Worm (Caenorhabditis elegans): ENCODE results near the gene lron-15.

lron-15 gene

DNA sequence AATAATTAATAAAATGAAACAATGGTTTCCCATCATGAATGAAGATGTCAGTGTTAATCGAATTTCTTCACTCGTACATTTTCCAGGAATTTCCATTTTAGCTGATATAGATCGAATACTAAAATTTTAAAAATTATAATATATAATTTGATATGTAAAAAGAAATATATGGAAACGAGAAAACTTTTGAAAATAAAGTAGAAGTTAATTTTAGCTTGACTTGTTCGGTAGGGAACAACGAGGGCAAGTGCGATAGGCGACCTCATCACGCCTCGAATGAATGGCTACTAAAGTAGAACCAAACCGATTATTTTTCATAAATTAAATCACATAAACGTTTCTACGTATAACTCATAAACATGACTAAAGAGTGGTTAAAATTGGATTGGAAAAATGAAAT is 33.7 kb upstream of the lron-15 start, which contains the start of gene sra-31:
sra-31 (minus strand) TSS at position 101 of the 400 bp plus-strand sequence.
- TF ChIP-seq ceh-6 (GFP tag; optimal IDR thresholded peaks at IDR 0.05) (no peak), ceh-19 (GFP tag; optimal IDR thresholded peaks at IDR 0.05) (no peak), pax-1 (tag; optimal IDR thresholded peaks at IDR 0.05) (no peak), ets-4 (tag; optimal IDR thresholded peaks at IDR 0.05) (no peak), T23F11.4 (GFP tag; optimal IDR thresholded peaks at IDR 0.05) (no peak), tbx-2 (tag; optimal IDR thresholded peaks at IDR 0.05) (no peak), madf-2 (tag; optimal IDR thresholded peaks at IDR 0.05) (no peak), tbx-7 (tag; optimal IDR thresholded peaks at IDR 0.05) (no peak), fkh-10 (GFP tag; optimal IDR thresholded peaks at IDR 0.05) (no peak), dve-1 (tag; optimal IDR thresholded peaks at IDR 0.05) (no peak), pag-3 (tag; optimal IDR thresholded peaks at IDR 0.05; ENCODE audit: borderline replicate concordance) (no peak), pros-1 (tag; optimal IDR thresholded peaks at IDR 0.05) (no peak), K02D7.2 (tag; optimal IDR thresholded peaks at IDR 0.05) (no peak), che-1 (tag; optimal IDR thresholded peaks at IDR 0.05) (no peak), unc-42 (tag; optimal IDR thresholded peaks at IDR 0.05) (no peak)

DNA sequence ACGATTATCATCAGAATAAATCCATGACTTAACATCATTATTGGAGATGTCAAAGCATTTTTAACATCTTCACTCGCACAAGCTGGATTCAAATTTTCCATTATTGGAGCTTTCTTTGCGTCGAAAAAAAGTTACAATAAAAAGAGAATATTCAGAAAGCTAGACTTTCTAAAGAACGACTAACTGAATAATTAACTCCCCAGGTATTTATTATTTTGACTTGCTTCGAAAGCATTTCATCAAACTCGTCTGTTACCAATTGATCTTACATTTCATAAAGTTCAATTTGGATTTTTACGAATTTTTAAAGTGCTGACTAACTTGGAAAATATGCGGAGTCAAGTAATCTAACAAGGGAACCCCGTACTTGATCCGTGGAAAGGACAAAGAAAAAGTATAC is 31.0 kb upstream of the lron-15 start, which contains the start of gene sra-29:
sra-29 (minus strand) TSS at position 101 of the 400 bp plus-strand sequence.
- TF ChIP-seq ahr-1 (tag; optimal IDR thresholded peaks at IDR 0.05) (no peak), fkh-10 (GFP tag; optimal IDR thresholded peaks at IDR 0.05) (no peak), lin-11 (tag; optimal IDR thresholded peaks at IDR 0.05) (no peak), nhr-11 (tag; optimal IDR thresholded peaks at IDR 0.05) (no peak), ama-1 (optimal IDR thresholded peaks at IDR 0.05) (no peak), ceh-19 (GFP tag; optimal IDR thresholded peaks at IDR 0.05) (no peak), fkh-6 (tag; optimal IDR thresholded peaks at IDR 0.05) (no peak), ceh-18 (tag; optimal IDR thresholded peaks at IDR 0.05) (no peak), zip-5 (tag; optimal IDR thresholded peaks at IDR 0.05) (no peak), fax-1 (tag; optimal IDR thresholded peaks at IDR 0.05) (no peak)

DNA sequence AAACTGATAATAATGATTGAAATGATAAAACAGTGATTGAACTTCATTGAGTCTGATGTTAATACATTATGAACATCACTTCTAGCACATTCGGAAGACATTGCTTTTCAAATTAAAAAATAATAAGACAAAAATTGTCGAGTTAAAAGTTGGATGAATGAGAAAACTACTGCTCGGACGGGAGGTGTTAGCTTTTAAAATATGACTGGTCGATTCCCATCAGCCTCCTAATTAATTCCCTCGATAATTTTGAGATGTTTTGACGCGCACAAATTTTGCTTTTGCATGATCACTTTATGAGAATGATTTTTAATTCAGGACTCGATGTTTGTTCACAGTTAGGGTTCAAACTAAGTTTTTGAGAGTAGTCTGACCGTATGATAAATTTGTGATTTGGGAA is 29.0 kb upstream of the lron-15 start, which contains the start of gene sra-28:
sra-28 (minus strand) TSS at position 101 of the 400 bp plus-strand sequence.
- TF ChIP-seq zip-5 (tag; optimal IDR thresholded peaks at IDR 0.05) (no peak), pax-1 (tag; optimal IDR thresholded peaks at IDR 0.05) (no peak), fax-1 (tag; optimal IDR thresholded peaks at IDR 0.05) (no peak), tbx-2 (tag; optimal IDR thresholded peaks at IDR 0.05) (no peak), elt-4 (tag; optimal IDR thresholded peaks at IDR 0.05) (no peak), gmeb-2 (tag; optimal IDR thresholded peaks at IDR 0.05) (no peak), elt-2 (tag; optimal IDR thresholded peaks at IDR 0.05) (no peak), ama-1 (optimal IDR thresholded peaks at IDR 0.05) (no peak), ceh-6 (GFP tag; optimal IDR thresholded peaks at IDR 0.05) (no peak), nfya-1 (tag; optimal IDR thresholded peaks at IDR 0.05) (no peak), npax-4 (tag; optimal IDR thresholded peaks at IDR 0.05) (no peak), ref-2 (tag; optimal IDR thresholded peaks at IDR 0.05) (no peak)

DNA sequence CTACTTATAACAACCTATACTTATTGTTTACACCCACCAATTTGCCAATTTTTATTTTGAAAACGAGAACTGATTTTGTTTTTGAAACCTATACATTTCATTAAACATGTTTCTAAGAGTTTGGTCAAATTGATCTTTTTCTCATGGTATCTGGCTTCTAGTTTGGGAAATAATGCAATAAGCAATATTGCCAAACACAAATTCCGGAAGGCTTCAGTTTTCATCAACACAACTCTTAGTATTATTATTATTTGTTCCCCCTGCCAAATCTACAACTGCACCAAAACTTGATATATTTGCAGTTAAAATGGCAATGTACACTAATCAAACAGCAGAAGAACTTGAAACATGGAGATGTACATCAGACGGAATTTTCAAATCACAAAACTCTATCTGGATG is 24.0 kb upstream of the lron-15 start, which contains the start of gene sra-27:
sra-27 (plus strand) TSS at position 301 of the 400 bp plus-strand sequence.
- no peak for TF ChIP-seq fkh-10 (GFP tag; optimal IDR thresholded peaks at IDR 0.05)
- no peak for TF ChIP-seq ceh-2 (tag; optimal IDR thresholded peaks at IDR 0.05)
- no peak for TF ChIP-seq hlh-13 (GFP tag; optimal IDR thresholded peaks at IDR 0.05)
- TF ChIP-seq Y22D7AL.16 (tag; optimal IDR thresholded peaks at IDR 0.05) = no peak

DNA sequence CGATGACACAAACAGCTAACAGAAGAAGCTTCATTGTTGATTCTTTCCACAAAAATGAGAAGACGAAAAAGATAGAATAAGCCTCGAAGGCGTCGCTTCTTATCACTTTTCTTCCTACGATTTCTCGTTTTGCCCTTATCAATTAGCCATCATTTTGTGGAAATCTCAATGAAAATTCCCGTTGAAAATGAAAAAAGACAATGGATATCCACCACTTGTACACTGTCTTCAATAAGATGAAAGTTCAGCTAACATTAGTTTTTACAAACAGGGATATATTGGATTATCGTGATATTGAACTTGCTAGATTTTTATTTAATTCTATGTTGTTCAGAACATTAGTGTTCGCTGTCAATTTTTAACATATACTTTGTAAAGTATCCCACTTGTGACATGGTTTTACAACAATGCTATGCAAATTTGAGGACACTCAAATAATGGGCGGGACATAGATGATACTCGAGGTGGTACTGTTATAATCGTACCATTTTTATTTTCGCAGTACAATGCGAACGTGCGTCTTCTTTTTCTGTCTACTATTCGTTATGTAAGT is 22.0 kb upstream of the lron-15 start, which contains the start of the genes F18C5.5 and F18C5.9:
F18C5.5 (minus strand) TSS at position 101 of the 553 bp plus-strand sequence.
F18C5.9 (plus strand) TSS at position 503 of the 553 bp plus-strand sequence.
- TF ChIP-seq K02D7.2 (tag; optimal IDR thresholded peaks at IDR 0.05) = no peak
- no peak for TF ChIP-seq gmeb-2 (tag; optimal IDR thresholded peaks at IDR 0.05)
- no peak for TF ChIP-seq syd-9 (tag; optimal IDR thresholded peaks at IDR 0.05)
- TF ChIP-seq pax-1 (tag; optimal IDR thresholded peaks at IDR 0.05) = no peak
- no peak for TF ChIP-seq ets-4 (tag; optimal IDR thresholded peaks at IDR 0.05)
- no peak for TF ChIP-seq ceh-19 (GFP tag; optimal IDR thresholded peaks at IDR 0.05)
- TF ChIP-seq ceh-18 (tag; optimal IDR thresholded peaks at IDR 0.05) = no peak
- TF ChIP-seq unc-42 (tag; optimal IDR thresholded peaks at IDR 0.05) = no peak
- TF ChIP-seq npax-4 (tag; optimal IDR thresholded peaks at IDR 0.05) = no peak
